Fruit fly (Drosophila melanogaster) whole organism, adult: ENCODE results near the gene CG14022.

Source experiments
- CG5204 ChIP-seq: fragments of 200-800 bp; sonication (Bioruptor generic); optimal IDR thresholded peaks from 2 replicates; lab custom pipeline; 2016; ENCODE audit warnings: missing biosample characterization, missing genetic modification characterization
- Clk ChIP-seq: fragments of 200-800 bp; sonication (Bioruptor generic); optimal IDR thresholded peaks from 2 replicates; lab custom pipeline; 2017; ENCODE audit warnings: missing biosample characterization, missing genetic modification characterization
- toe ChIP-seq: fragments of 200-800 bp; sonication (Bioruptor generic); optimal IDR thresholded peaks from 2 replicates; lab custom pipeline; 2016; ENCODE audit warnings: missing biosample characterization, missing genetic modification characterization

DNA sequence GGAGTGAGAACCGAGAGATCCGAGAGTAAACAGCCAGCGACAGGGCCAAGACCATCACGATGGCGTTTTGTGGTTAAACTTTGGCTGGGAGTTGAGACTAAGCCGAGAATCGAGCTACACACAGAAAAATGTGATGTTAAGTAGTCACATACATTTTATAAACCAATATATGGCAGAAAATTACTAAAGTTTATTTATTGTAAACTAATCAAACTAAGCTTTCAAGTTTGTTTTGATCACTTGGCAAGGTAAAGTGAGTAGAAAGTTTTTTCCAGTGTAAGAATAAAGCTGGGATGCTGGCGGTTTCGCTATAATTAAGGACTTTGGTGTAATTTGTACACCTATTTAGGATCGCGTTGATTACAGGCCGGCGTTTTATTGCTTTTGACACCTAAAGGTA, 43.9 kb upstream of the CG14022 start:
- no peak for TF ChIP-seq toe
- no peak for TF ChIP-seq CG5204 (GFP tag; lab: Kevin White, UChicago)
- no peak for TF ChIP-seq Clk (GFP tag; lab: Kevin White, UChicago)
